Worm (Caenorhabditis elegans) whole organism, midembryonic: Measurements from ENCODE around the gene srz-32.

Source experiments
- med-1 ChIP-seq: sonication (generic microtip); optimal IDR thresholded peaks from 2 replicates; lab custom pipeline; 2017; ENCODE audit warnings: missing genetic modification characterization, mild to moderate bottlenecking, missing compliant biosample characterization, antibody characterized with exemption, missing genetic modification reagents; ENCODE audit not compliant: insufficient read depth
- tab-1 ChIP-seq: fragments of 200-800 bp; sonication (Bioruptor generic); IDR thresholded peaks from 2 replicates; pipeline ENCODE4 v1.3.6; 2022; ENCODE audit warnings: missing genetic modification characterization, missing compliant biosample characterization
- ztf-29 ChIP-seq: fragments of 200-800 bp; sonication (Bioruptor generic); IDR thresholded peaks from 2 replicates; pipeline ENCODE4 v1.3.6; 2022; ENCODE audit warnings: missing genetic modification reagents, missing genetic modification characterization, missing compliant biosample characterization

DNA sequence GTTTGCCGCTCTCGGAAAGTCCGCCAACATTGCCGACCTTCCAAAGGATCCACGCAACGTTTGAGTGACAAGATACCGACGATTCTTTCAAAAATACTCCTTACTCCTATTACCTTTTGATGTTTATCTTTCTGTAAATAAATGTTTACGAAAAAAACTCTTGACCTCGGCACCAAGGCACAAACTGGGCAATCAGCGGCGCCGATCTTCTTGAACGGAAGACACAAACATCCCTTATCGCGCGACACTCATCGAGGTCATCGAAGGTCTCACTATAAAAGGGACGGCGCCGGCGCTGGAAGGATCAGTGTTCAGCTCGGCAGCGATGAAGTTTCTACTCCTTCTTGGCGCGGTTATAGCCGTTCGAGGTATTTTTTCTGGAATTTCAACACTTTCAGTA, 3.2 kb downstream of the srz-32 start, which contains the start of gene grd-3:
- no peak for TF ChIP-seq tab-1
- no peak for TF ChIP-seq med-1
- TF ChIP-seq ztf-29 (GFP tag; lab: Robert Waterston, UW), result no peak
